Worm (Caenorhabditis elegans) whole organism, mixed stage, embryonic: ENCODE measurements around the gene nac-3.

ENCODE experiments used
- M03D4.4 ChIP-seq: sonication (generic microtip); optimal IDR thresholded peaks from 2 replicates; lab custom pipeline; 2017; ENCODE audit warnings: mild to moderate bottlenecking, missing genetic modification characterization, missing compliant biosample characterization
- bed-3 ChIP-seq: fragments of 200-800 bp; sonication (Bioruptor generic); optimal IDR thresholded peaks from 3 replicates; lab custom pipeline; 2018; ENCODE audit warnings: mild to moderate bottlenecking, missing genetic modification characterization, moderate library complexity, missing compliant biosample characterization
- blmp-1 ChIP-seq: fragments of 150-350 bp; optimal IDR thresholded peaks from 2 replicates; lab custom pipeline; 2014; ENCODE audit warnings: missing biosample characterization, missing genetic modification characterization
- ceh-39 ChIP-seq: fragments of 150-350 bp; optimal IDR thresholded peaks from 2 replicates; lab custom pipeline; 2014; ENCODE audit warnings: missing biosample characterization, missing genetic modification characterization
- ceh-43 ChIP-seq: fragments of 200-800 bp; sonication (Bioruptor generic); optimal IDR thresholded peaks from 2 replicates; lab custom pipeline; 2018; ENCODE audit warnings: mild to moderate bottlenecking, missing genetic modification characterization, moderate library complexity, missing compliant biosample characterization
- ces-1 ChIP-seq: fragments of 150-350 bp; optimal IDR thresholded peaks from 2 replicates; lab custom pipeline; 2014; ENCODE audit warnings: missing biosample characterization, missing genetic modification reagents, missing genetic modification characterization
- cnd-1 ChIP-seq: fragments of 200-800 bp; sonication (Bioruptor generic); optimal IDR thresholded peaks from 2 replicates; lab custom pipeline; 2018; ENCODE audit warnings: mild to moderate bottlenecking, missing genetic modification characterization, missing compliant biosample characterization
- drap-1 ChIP-seq: fragments of 200-800 bp; sonication (Bioruptor generic); optimal IDR thresholded peaks from 3 replicates; lab custom pipeline; 2018; ENCODE audit warnings: mild to moderate bottlenecking, missing genetic modification characterization, missing compliant biosample characterization
- elt-1 ChIP-seq: sonication (generic microtip); optimal IDR thresholded peaks from 2 replicates; lab custom pipeline; 2017; ENCODE audit warnings: missing genetic modification characterization, mild to moderate bottlenecking, missing compliant biosample characterization, antibody characterized with exemption, moderate library complexity, borderline replicate concordance; ENCODE audit not compliant: insufficient read depth
- elt-3 ChIP-seq: fragments of 150-350 bp; optimal IDR thresholded peaks from 2 replicates; lab custom pipeline; 2014; ENCODE audit warnings: missing biosample characterization, missing genetic modification characterization
- ham-2 ChIP-seq: fragments of 200-800 bp; sonication (Bioruptor generic); optimal IDR thresholded peaks from 2 replicates; lab custom pipeline; 2018; ENCODE audit warnings: mild to moderate bottlenecking, missing genetic modification characterization, missing compliant biosample characterization
- hlh-1 ChIP-seq: fragments of 150-350 bp; optimal IDR thresholded peaks from 2 replicates; lab custom pipeline; 2014; ENCODE audit warnings: missing biosample characterization, missing genetic modification reagents, missing genetic modification characterization
- lin-13 ChIP-seq: fragments of 150-350 bp; optimal IDR thresholded peaks from 2 replicates; lab custom pipeline; 2014; ENCODE audit warnings: missing biosample characterization, missing genetic modification characterization
- lin-32 ChIP-seq: fragments of 200-800 bp; sonication (Bioruptor generic); optimal IDR thresholded peaks from 2 replicates; lab custom pipeline; 2018; ENCODE audit warnings: mild to moderate bottlenecking, missing genetic modification characterization, missing compliant biosample characterization
- lsy-2 ChIP-seq: fragments of 150-350 bp; optimal IDR thresholded peaks from 2 replicates; lab custom pipeline; 2014; ENCODE audit warnings: missing biosample characterization, missing genetic modification characterization
- mab-5 ChIP-seq: fragments of 150-350 bp; optimal IDR thresholded peaks from 2 replicates; lab custom pipeline; 2014; ENCODE audit warnings: missing biosample characterization, missing genetic modification characterization
- mep-1 ChIP-seq: fragments of 150-350 bp; optimal IDR thresholded peaks from 2 replicates; lab custom pipeline; 2017; ENCODE audit warnings: missing biosample characterization, missing genetic modification reagents, missing genetic modification characterization, inconsistent platforms
- mls-2 ChIP-seq: sonication (generic microtip); optimal IDR thresholded peaks from 2 replicates; lab custom pipeline; 2016; ENCODE audit warnings: mild to moderate bottlenecking, missing genetic modification characterization, moderate library complexity, missing compliant biosample characterization
- nhr-12 ChIP-seq: fragments of 150-350 bp; optimal IDR thresholded peaks from 2 replicates; lab custom pipeline; 2014; ENCODE audit warnings: missing biosample characterization, missing genetic modification characterization
- nhr-2 ChIP-seq: fragments of 150-350 bp; optimal IDR thresholded peaks from 2 replicates; lab custom pipeline; 2014; ENCODE audit warnings: missing biosample characterization, missing genetic modification characterization
- nhr-237 ChIP-seq: fragments of 150-350 bp; optimal IDR thresholded peaks from 2 replicates; lab custom pipeline; 2014; ENCODE audit warnings: missing biosample characterization, missing genetic modification characterization
- nhr-28 ChIP-seq: fragments of 150-350 bp; optimal IDR thresholded peaks from 2 replicates; lab custom pipeline; 2014; ENCODE audit warnings: missing biosample characterization, missing genetic modification characterization
- nhr-76 ChIP-seq: sonication (generic microtip); optimal IDR thresholded peaks from 2 replicates; lab custom pipeline; 2017; ENCODE audit warnings: missing biosample characterization, missing genetic modification characterization
- pha-4 ChIP-seq: fragments of 150-350 bp; optimal IDR thresholded peaks from 2 replicates; lab custom pipeline; 2018; ENCODE audit warnings: missing biosample characterization, missing genetic modification reagents, missing genetic modification characterization
- sem-2 ChIP-seq: fragments of 200-800 bp; sonication (Bioruptor generic); optimal IDR thresholded peaks from 2 replicates; lab custom pipeline; 2018; ENCODE audit warnings: mild to moderate bottlenecking, missing genetic modification characterization, missing compliant biosample characterization
- snpc-4 ChIP-seq: fragments of 150-350 bp; optimal IDR thresholded peaks from 2 replicates; lab custom pipeline; 2014; ENCODE audit warnings: missing biosample characterization, missing genetic modification characterization
- sptf-1 ChIP-seq: sonication (generic microtip); optimal IDR thresholded peaks from 2 replicates; lab custom pipeline; 2017; ENCODE audit warnings: mild to moderate bottlenecking, missing genetic modification characterization, moderate library complexity, missing compliant biosample characterization
- tbx-8 ChIP-seq: fragments of 200-800 bp; sonication (Bioruptor generic); optimal IDR thresholded peaks from 2 replicates; lab custom pipeline; 2018; ENCODE audit warnings: mild to moderate bottlenecking, missing genetic modification characterization, moderate library complexity, missing compliant biosample characterization
- unc-39 ChIP-seq: fragments of 150-350 bp; optimal IDR thresholded peaks from 2 replicates; lab custom pipeline; 2014; ENCODE audit warnings: missing biosample characterization, missing genetic modification characterization
- unc-62 ChIP-seq: fragments of 150-350 bp; optimal IDR thresholded peaks from 2 replicates; lab custom pipeline; 2014; ENCODE audit warnings: missing biosample characterization, missing genetic modification reagents, missing genetic modification characterization
- zip-8 ChIP-seq: fragments of 150-350 bp; optimal IDR thresholded peaks from 2 replicates; lab custom pipeline; 2014; ENCODE audit warnings: missing biosample characterization, missing genetic modification characterization
- ztf-11 ChIP-seq: fragments of 150-350 bp; optimal IDR thresholded peaks from 2 replicates; lab custom pipeline; 2014; ENCODE audit warnings: missing biosample characterization, missing genetic modification characterization

nac-3 gene

DNA sequence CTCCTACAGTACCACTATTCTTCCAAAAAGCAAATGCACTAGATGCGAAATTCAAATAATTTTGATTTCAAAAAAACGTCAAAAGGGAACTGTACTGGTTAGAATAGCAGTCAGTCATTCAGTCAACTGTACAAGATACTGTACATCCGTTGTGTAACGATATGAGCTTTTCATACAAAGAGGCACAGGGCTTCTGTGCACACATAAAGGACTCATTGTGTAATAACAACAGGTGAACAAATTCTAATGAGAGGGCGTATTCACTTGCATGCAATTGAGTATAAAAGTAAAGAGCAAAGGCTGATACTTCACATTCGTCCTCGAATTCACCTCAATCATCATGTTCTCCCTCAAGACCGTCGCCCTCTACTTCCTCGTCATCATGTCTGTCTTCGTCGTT lies 44.8 kb downstream of the nac-3 start, which contains the start of gene dod-6:
dod-6 (plus strand) TSS at position 301 of the 400 bp plus-strand sequence.
- no peak for TF ChIP-seq unc-62
- no peak for TF ChIP-seq elt-3
- no peak for TF ChIP-seq sem-2 (GFP tag; lab: Kevin White, UChicago)

- TF ChIP-seq ceh-39 (tag; lab: Kevin White, UChicago) (no peak), nhr-12 (tag; lab: Kevin White, UChicago) (no peak), sptf-1 (no peak), hlh-1 (tag; lab: Kevin White, UChicago) (no peak), mep-1 (no peak), pha-4 (tag; lab: Kevin White, UChicago) (no peak), ceh-43 (GFP tag; lab: Kevin White, UChicago) (no peak), unc-62 (no peak), tbx-8 (no peak)
Observed at ce11 chrIII:10199052-10199451, 46.5 kb downstream of the nac-3 start, which contains the start of gene T20G5.8. T20G5.8 (plus strand) TSS chrIII:10199352.

DNA sequence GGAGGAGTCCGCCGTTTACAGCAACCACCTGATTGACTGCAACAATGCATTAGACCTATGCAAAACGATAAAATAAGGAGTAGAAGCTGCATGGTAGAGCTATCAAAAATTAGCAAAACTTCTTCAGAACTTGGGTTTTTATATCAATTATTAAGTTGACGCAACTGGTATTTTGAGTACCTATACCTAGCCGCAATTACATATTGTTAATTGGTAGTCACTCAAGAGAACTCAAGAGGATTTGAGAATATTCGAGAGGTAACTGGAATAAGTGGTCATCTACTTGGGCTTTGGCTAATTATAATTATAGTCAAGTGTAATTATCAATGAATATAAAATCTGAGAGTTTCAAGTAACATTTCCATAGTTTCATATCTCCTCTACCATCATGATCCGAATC lies 48.6 kb downstream of the nac-3 start, which contains the start of the genes T20G5.13 and T20G5.12:
T20G5.13 (minus strand) TSS at position 101 of the 400 bp plus-strand sequence.
T20G5.12 (plus strand) TSS at position 370 of the 400 bp plus-strand sequence.
- TF ChIP-seq ces-1 (GFP tag; lab: Kevin White, UChicago), result no peak
- TF ChIP-seq bed-3, result no peak
- no peak for TF ChIP-seq ceh-39 (tag; lab: Kevin White, UChicago)
- no peak for TF ChIP-seq lin-13
- no peak for TF ChIP-seq cnd-1 (tag; lab: Kevin White, UChicago)
- no peak for TF ChIP-seq ceh-43 (GFP tag; lab: Kevin White, UChicago)
- no peak for TF ChIP-seq lsy-2 (tag; lab: Kevin White, UChicago)
- no peak for TF ChIP-seq elt-1 (tag; lab: Kevin White, UChicago)
- no peak for TF ChIP-seq pha-4 (tag; lab: Kevin White, UChicago)
- no peak for TF ChIP-seq blmp-1 (tag; lab: Kevin White, UChicago)
- no peak for TF ChIP-seq drap-1 (GFP tag; lab: Kevin White, UChicago)
- no peak for TF ChIP-seq sptf-1
- no peak for TF ChIP-seq tbx-8
- no peak for TF ChIP-seq mab-5 (tag; lab: Kevin White, UChicago)
- no peak for TF ChIP-seq ham-2 (GFP tag; lab: Kevin White, UChicago)
- no peak for TF ChIP-seq sem-2 (GFP tag; lab: Kevin White, UChicago)
- TF ChIP-seq, all 35 proteins: peak for 0

DNA sequence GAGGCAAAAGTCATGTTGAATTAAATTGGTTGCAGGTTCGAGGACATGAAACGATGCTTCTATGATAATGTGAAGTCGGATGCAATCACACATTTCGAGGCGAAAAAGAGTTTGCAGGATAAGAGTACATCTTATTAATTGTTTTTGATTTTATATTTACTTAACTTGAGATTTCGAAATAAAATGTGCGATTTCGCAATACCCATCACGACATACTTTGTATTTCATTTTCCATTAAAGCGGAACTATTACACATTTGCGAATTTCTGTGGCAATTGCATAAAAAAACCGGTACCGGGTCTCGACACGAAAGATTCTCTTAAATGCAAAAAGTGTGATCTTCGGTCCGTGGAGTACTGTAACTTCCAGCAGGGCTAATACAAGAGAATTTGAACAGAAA lies 49.8 kb downstream of the nac-3 start:
- no peak for TF ChIP-seq sptf-1
- TF ChIP-seq ztf-11 (tag; lab: Kevin White, UChicago), result no peak
- no peak for TF ChIP-seq pha-4 (tag; lab: Kevin White, UChicago)
- no peak for TF ChIP-seq tbx-8
- no peak for TF ChIP-seq elt-1 (tag; lab: Kevin White, UChicago)
- TF ChIP-seq zip-8 (tag; lab: Kevin White, UChicago), result no peak
- no peak for TF ChIP-seq ceh-39 (tag; lab: Kevin White, UChicago)
- TF ChIP-seq hlh-1 (tag; lab: Kevin White, UChicago), result no peak
- TF ChIP-seq unc-39 (tag; lab: Kevin White, UChicago), result no peak
- TF ChIP-seq drap-1 (GFP tag; lab: Kevin White, UChicago), result no peak
- TF ChIP-seq lin-32 (GFP tag; lab: Kevin White, UChicago), result no peak
- TF ChIP-seq cnd-1 (tag; lab: Kevin White, UChicago), result no peak
- no peak for TF ChIP-seq nhr-12 (tag; lab: Kevin White, UChicago)
- no peak for TF ChIP-seq nhr-2 (tag; lab: Kevin White, UChicago)

DNA sequence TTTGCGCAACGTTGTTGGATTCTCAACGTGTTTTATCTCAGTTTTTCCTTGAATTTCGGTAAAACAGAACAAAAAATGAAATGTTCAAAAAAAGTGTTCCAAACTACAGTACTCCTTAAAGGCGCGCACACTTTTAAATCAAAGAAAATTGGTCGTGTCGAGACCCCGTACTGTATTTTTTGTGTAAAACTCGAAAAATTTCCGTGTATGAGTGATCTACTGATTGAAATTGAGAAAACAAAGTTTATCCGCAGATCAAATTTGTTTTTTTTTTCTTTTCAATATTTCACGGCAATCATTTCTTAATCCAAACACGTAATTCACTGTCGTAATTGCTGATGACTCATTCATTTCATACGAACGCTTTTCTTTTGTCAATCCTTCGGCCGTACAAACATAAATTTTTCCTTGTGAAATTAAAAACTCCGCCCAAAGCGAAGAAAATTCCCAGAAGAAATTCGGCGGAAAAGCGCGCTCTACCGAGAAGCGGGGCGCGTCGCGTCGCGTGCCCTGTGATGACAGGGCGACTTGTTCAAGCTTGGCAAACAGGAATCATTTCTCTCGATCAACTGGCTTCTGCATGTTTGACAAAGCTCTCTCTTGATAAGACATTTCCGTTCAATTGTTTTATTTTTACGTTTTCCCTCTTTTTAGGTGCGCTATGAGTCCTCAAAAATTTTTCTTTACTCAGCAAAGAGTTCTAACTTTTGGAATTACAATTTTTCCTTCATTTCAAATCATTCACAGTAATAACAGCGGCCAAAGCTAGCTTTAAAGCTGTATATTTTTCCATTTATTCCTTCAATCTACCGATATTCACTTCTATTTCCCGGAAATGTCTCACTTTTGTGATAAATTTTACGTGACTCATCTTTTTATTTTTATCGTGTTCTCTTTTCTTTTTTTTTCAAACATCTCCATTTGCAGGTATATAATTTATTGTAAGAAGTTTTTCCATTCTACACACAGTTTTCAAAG lies 50.6 kb downstream of the nac-3 start, which contains the start of gene chc-1:
chc-1 (plus strand) TSS at position 928 of the 978 bp plus-strand sequence.
- TF ChIP-seq mep-1 (no peak), bed-3 (no peak), blmp-1 (tag; lab: Kevin White, UChicago) (no peak), ces-1 (GFP tag; lab: Kevin White, UChicago) (no peak), M03D4.4 (tag; lab: Kevin White, UChicago) (no peak), nhr-28 (no peak), ham-2 (GFP tag; lab: Kevin White, UChicago) (peak; percentile 52), lin-13 (peak; percentile 2), drap-1 (GFP tag; lab: Kevin White, UChicago) (no peak), sem-2 (GFP tag; lab: Kevin White, UChicago) (no peak), mls-2 (tag; lab: Kevin White, UChicago) (no peak), nhr-237 (tag; lab: Kevin White, UChicago) (no peak), cnd-1 (tag; lab: Kevin White, UChicago) (no peak), hlh-1 (tag; lab: Kevin White, UChicago) (peak; percentile 13), nhr-76 (tag; lab: Kevin White, UChicago) (no peak), nhr-12 (tag; lab: Kevin White, UChicago) (no peak), nhr-2 (tag; lab: Kevin White, UChicago) (no peak), snpc-4 (tag; lab: Kevin White, UChicago) (no peak), sptf-1 (no peak), ztf-11 (tag; lab: Kevin White, UChicago) (no peak), elt-3 (no peak), pha-4 (tag; lab: Kevin White, UChicago) (peak; percentile 27), elt-1 (tag; lab: Kevin White, UChicago) (no peak), ceh-43 (GFP tag; lab: Kevin White, UChicago) (no peak)
